Fruit fly (Drosophila melanogaster) whole organism, embryonic: ENCODE measurements around the gene CG6937.

Experiments
- Aef1 ChIP-seq: fragments of 200-800 bp; sonication (Bioruptor generic); IDR thresholded peaks from 3 replicates; pipeline ENCODE4 v1.3.6; 2022; ENCODE audit warnings: missing biosample characterization, missing genetic modification characterization
- CG11085 ChIP-seq: fragments of 200-800 bp; sonication (Bioruptor generic); IDR thresholded peaks from 2 replicates; pipeline ENCODE4 v1.3.6; 2022; ENCODE audit warnings: missing biosample characterization, missing genetic modification characterization
- CG11504 ChIP-seq: fragments of 200-800 bp; sonication (Bioruptor generic); optimal IDR thresholded peaks from 3 replicates; lab custom pipeline; 2019; ENCODE audit warnings: missing biosample characterization, mild to moderate bottlenecking, missing genetic modification characterization, moderate library complexity
- CG13424 ChIP-seq: fragments of 200-800 bp; sonication (Bioruptor generic); optimal IDR thresholded peaks from 2 replicates; lab custom pipeline; 2019; ENCODE audit warnings: missing biosample characterization, mild to moderate bottlenecking, missing genetic modification characterization, moderate library complexity
- CG14014 ChIP-seq: fragments of 200-800 bp; sonication (Bioruptor generic); IDR thresholded peaks from 2 replicates; pipeline ENCODE4 v1.3.6; 2022; ENCODE audit warnings: missing biosample characterization, missing genetic modification characterization
- CG15479 ChIP-seq: fragments of 200-800 bp; sonication (Bioruptor generic); optimal IDR thresholded peaks from 3 replicates; lab custom pipeline; 2019; ENCODE audit warnings: missing biosample characterization, mild to moderate bottlenecking, missing genetic modification characterization, moderate library complexity
- CG17361 ChIP-seq: fragments of 200-800 bp; sonication (Bioruptor generic); IDR thresholded peaks from 3 replicates; pipeline ENCODE4 v1.3.6; 2022; ENCODE audit warnings: missing biosample characterization, missing genetic modification characterization
- CG17912 ChIP-seq: fragments of 200-800 bp; sonication (Bioruptor generic); optimal IDR thresholded peaks from 2 replicates; lab custom pipeline; 2018; ENCODE audit warnings: missing biosample characterization, mild to moderate bottlenecking, missing genetic modification characterization
- CG18599 ChIP-seq: fragments of 200-800 bp; sonication (Bioruptor generic); optimal IDR thresholded peaks from 3 replicates; lab custom pipeline; 2017; ENCODE audit warnings: missing biosample characterization, missing genetic modification characterization, mild to moderate bottlenecking, moderate library complexity, missing genetic modification reagents
- CG2116 ChIP-seq: fragments of 200-800 bp; sonication (Bioruptor generic); optimal IDR thresholded peaks from 3 replicates; lab custom pipeline; 2018; ENCODE audit warnings: missing biosample characterization, mild to moderate bottlenecking, missing genetic modification characterization
- CG30020 ChIP-seq: fragments of 200-800 bp; optimal IDR thresholded peaks from 2 replicates; lab custom pipeline; 2019; ENCODE audit warnings: missing biosample characterization, mild to moderate bottlenecking, missing genetic modification characterization, moderate library complexity
- CG3726 ChIP-seq: fragments of 200-800 bp; sonication (Bioruptor generic); IDR thresholded peaks from 3 replicates; pipeline ENCODE4, ENCODE4 v1.3.6; 2022; ENCODE audit warnings: missing biosample characterization, missing genetic modification characterization
- CG43689 ChIP-seq: fragments of 200-800 bp; sonication (Bioruptor generic); IDR thresholded peaks from 2 replicates; pipeline ENCODE4 v1.3.6; 2022; ENCODE audit warnings: missing biosample characterization, missing genetic modification characterization
- CG4820 ChIP-seq: fragments of 200-800 bp; sonication (Bioruptor generic); optimal IDR thresholded peaks from 3 replicates; lab custom pipeline; 2016; ENCODE audit warnings: missing biosample characterization, missing genetic modification characterization
- CG6791 ChIP-seq: fragments of 200-800 bp; sonication (Bioruptor generic); IDR thresholded peaks from 3 replicates; pipeline ENCODE4 v1.3.6; 2022; ENCODE audit warnings: missing biosample characterization, missing genetic modification characterization; ENCODE audit not compliant: partially characterized antibody
- CG7357 ChIP-seq: fragments of 200-800 bp; sonication (Bioruptor generic); IDR thresholded peaks from 3 replicates; pipeline ENCODE4 v1.3.6; 2022; ENCODE audit warnings: missing biosample characterization, missing genetic modification characterization
- CG7928 ChIP-seq: fragments of 200-800 bp; sonication (Bioruptor generic); optimal IDR thresholded peaks from 2 replicates; lab custom pipeline; 2017; ENCODE audit warnings: missing biosample characterization, mild to moderate bottlenecking, missing genetic modification characterization
- CG9727 ChIP-seq: fragments of 200-800 bp; sonication (Bioruptor generic); optimal IDR thresholded peaks from 3 replicates; lab custom pipeline; 2017; ENCODE audit warnings: missing biosample characterization, mild to moderate bottlenecking, missing genetic modification characterization
- CG9817 ChIP-seq: fragments of 200-800 bp; sonication (Bioruptor generic); optimal IDR thresholded peaks from 2 replicates; lab custom pipeline; 2018; ENCODE audit warnings: missing biosample characterization, mild to moderate bottlenecking, missing genetic modification characterization, moderate library complexity
- Fer3 ChIP-seq: fragments of 200-800 bp; sonication (Bioruptor generic); optimal IDR thresholded peaks from 2 replicates; lab custom pipeline; 2018; ENCODE audit warnings: missing biosample characterization, mild to moderate bottlenecking, missing genetic modification characterization, moderate library complexity
- Hr51 ChIP-seq, 2 experiments: fragments of 200-800 bp; sonication (Bioruptor generic); optimal IDR thresholded peaks; 2 replicates in 1 of 2; 3 replicates in 1 of 2; lab custom pipeline; 2016 to 2018; ENCODE audit warnings: missing biosample characterization in 2 of 2, missing genetic modification characterization in 2 of 2, mild to moderate bottlenecking in 1 of 2, moderate library complexity in 1 of 2
- Kr ChIP-seq: fragments of 200-800 bp; sonication (Bioruptor generic); optimal IDR thresholded peaks from 2 replicates; lab custom pipeline; 2017; ENCODE audit warnings: missing biosample characterization, mild to moderate bottlenecking, missing genetic modification characterization
- Mrtf ChIP-seq: fragments of 200-800 bp; sonication (Bioruptor generic); IDR thresholded peaks from 3 replicates; pipeline ENCODE4 v1.3.6; 2022; ENCODE audit warnings: missing biosample characterization, missing genetic modification characterization
- NC2α ChIP-seq: fragments of 200-800 bp; sonication (Bioruptor generic); optimal IDR thresholded peaks from 2 replicates; lab custom pipeline; 2016; ENCODE audit warnings: missing biosample characterization, missing genetic modification characterization
- Oaz ChIP-seq: fragments of 200-800 bp; sonication (Bioruptor generic); IDR thresholded peaks from 2 replicates; pipeline ENCODE4 v1.3.6; 2022; ENCODE audit warnings: missing biosample characterization, missing genetic modification characterization
- Pdp1 ChIP-seq, 2 experiments: fragments of 200-800 bp; sonication (Bioruptor generic); optimal IDR thresholded peaks; 3 replicates each; lab custom pipeline; 2016; ENCODE audit warnings: missing biosample characterization in 2 of 2, missing genetic modification characterization in 2 of 2, mild to moderate bottlenecking in 1 of 2, moderate library complexity in 1 of 2
- Xrp1 ChIP-seq: fragments of 200-800 bp; sonication (Bioruptor generic); IDR thresholded peaks from 2 replicates; pipeline ENCODE4 v1.3.6; 2022; ENCODE audit warnings: missing biosample characterization, missing genetic modification characterization
- ab ChIP-seq: fragments of 200-800 bp; sonication (Bioruptor generic); optimal IDR thresholded peaks from 2 replicates; lab custom pipeline; 2016; ENCODE audit warnings: missing biosample characterization, missing genetic modification characterization
- aop ChIP-seq: fragments of 200-800 bp; sonication (Bioruptor generic); IDR thresholded peaks from 2 replicates; pipeline ENCODE4 v1.3.6; 2022; ENCODE audit warnings: missing biosample characterization, missing genetic modification characterization
- ap ChIP-seq: fragments of 200-800 bp; sonication (Bioruptor generic); IDR thresholded peaks from 2 replicates; pipeline ENCODE4 v1.3.6; 2022; ENCODE audit warnings: missing biosample characterization, missing genetic modification characterization
- dmrt11E ChIP-seq: fragments of 200-800 bp; sonication (Bioruptor generic); optimal IDR thresholded peaks from 3 replicates; lab custom pipeline; 2018; ENCODE audit warnings: missing biosample characterization, mild to moderate bottlenecking, missing genetic modification characterization, moderate library complexity
- ems ChIP-seq: fragments of 200-800 bp; sonication (Bioruptor generic); optimal IDR thresholded peaks from 3 replicates; lab custom pipeline; 2016; ENCODE audit warnings: missing biosample characterization, missing genetic modification characterization
- ewg ChIP-seq: fragments of 200-800 bp; sonication (Bioruptor generic); optimal IDR thresholded peaks from 3 replicates; lab custom pipeline; 2017; ENCODE audit warnings: mild to moderate bottlenecking, missing biosample characterization, missing genetic modification reagents, missing genetic modification characterization
- hkb ChIP-seq, 2 experiments: fragments of 200-800 bp in 1 of 2; fragments of >200 bp in 1 of 2; sonication (Bioruptor generic) in 1 of 2; IDR thresholded peaks in 1 of 2; optimal IDR thresholded peaks in 1 of 2; 2 replicates each; pipeline versions ENCODE4 v1.3.6 to Lab custom; 2017 to 2022; ENCODE audit warnings: missing biosample characterization in 1 of 2, missing genetic modification characterization in 1 of 2
- ind ChIP-seq: fragments of 200-800 bp; sonication (Bioruptor generic); optimal IDR thresholded peaks from 3 replicates; lab custom pipeline; 2016; ENCODE audit warnings: missing biosample characterization, missing genetic modification characterization
- insv ChIP-seq, 2 experiments: fragments of 200-800 bp; sonication (Bioruptor generic); optimal IDR thresholded peaks; 3 replicates each; lab custom pipeline; 2016 to 2018; ENCODE audit warnings: missing biosample characterization in 2 of 2, missing genetic modification characterization in 2 of 2
- nom ChIP-seq: fragments of 200-800 bp; sonication (Bioruptor generic); optimal IDR thresholded peaks from 2 replicates; lab custom pipeline; 2017; ENCODE audit warnings: missing biosample characterization, missing genetic modification characterization, mild to moderate bottlenecking, moderate library complexity, missing genetic modification reagents
- odd ChIP-seq: fragments of 200-800 bp; sonication (Bioruptor generic); optimal IDR thresholded peaks from 2 replicates; lab custom pipeline; 2017; ENCODE audit warnings: missing biosample characterization, mild to moderate bottlenecking, missing genetic modification characterization
- pho ChIP-seq: fragments of 200-800 bp; sonication (Bioruptor generic); optimal IDR thresholded peaks from 2 replicates; lab custom pipeline; 2016; ENCODE audit warnings: missing biosample characterization, missing genetic modification characterization
- salm ChIP-seq: fragments of 200-800 bp; sonication (Bioruptor generic); optimal IDR thresholded peaks from 2 replicates; lab custom pipeline; 2018; ENCODE audit warnings: missing biosample characterization, mild to moderate bottlenecking, missing genetic modification characterization
- stc ChIP-seq: fragments of 200-800 bp; sonication (Bioruptor generic); IDR thresholded peaks from 2 replicates; pipeline ENCODE4 v1.3.6; 2022; ENCODE audit warnings: missing biosample characterization, missing genetic modification characterization
- tap ChIP-seq: fragments of 200-800 bp; optimal IDR thresholded peaks from 3 replicates; lab custom pipeline; 2019; ENCODE audit warnings: missing biosample characterization, mild to moderate bottlenecking, missing genetic modification characterization, moderate library complexity
- tio ChIP-seq: fragments of 200-800 bp; sonication (Bioruptor generic); optimal IDR thresholded peaks from 2 replicates; lab custom pipeline; 2017; ENCODE audit warnings: missing biosample characterization, missing genetic modification characterization, inconsistent platforms
- ttk ChIP-seq: fragments of 200-800 bp; sonication (Bioruptor generic); IDR thresholded peaks from 2 replicates; pipeline ENCODE4 v2.1.2; 2022; ENCODE audit warnings: missing biosample characterization, missing genetic modification characterization
- unpg ChIP-seq: fragments of 200-800 bp; sonication (Bioruptor generic); optimal IDR thresholded peaks from 3 replicates; lab custom pipeline; 2018; ENCODE audit warnings: missing biosample characterization, mild to moderate bottlenecking, missing genetic modification characterization, moderate library complexity
- vvl ChIP-seq: fragments of 200-800 bp; sonication (Bioruptor generic); IDR thresholded peaks from 2 replicates; pipeline ENCODE4 v1.3.6; 2022; ENCODE audit warnings: missing biosample characterization, missing genetic modification characterization
- zen2 ChIP-seq: fragments of 200-800 bp; sonication (Bioruptor generic); IDR thresholded peaks from 3 replicates; pipeline ENCODE4 v1.3.6; 2022; ENCODE audit warnings: missing biosample characterization, missing genetic modification characterization; ENCODE audit not compliant: partially characterized antibody

The CG6937 gene

dm6 chr3R:22536504-22537423, 47.8 kb upstream of the CG6937 start (continued):
- TF ChIP-seq CG30020 (tag; lab: Kevin White, UChicago) (no peak), tap (tag; lab: Kevin White, UChicago) (peak; percentile 37), pho (GFP tag; lab: Kevin White, UChicago) (no peak), nom (peak; percentile 31), CG17361 (GFP tag; lab: Robert Waterston, UW) (0 out of 3 replicates have a peak, but pooled peaks have one; percentile 49), CG43689 (GFP tag; lab: Robert Waterston, UW) (0 out of 2 replicates have a peak, but pooled peaks have one; percentile 22), unpg (GFP tag; lab: Kevin White, UChicago) (peak; percentile 72), CG9817 (tag; lab: Kevin White, UChicago) (peak; percentile 19), Oaz (GFP tag; lab: Robert Waterston, UW) (peak; percentile 40; the same call in 1 of the 2 replicates), CG7357 (GFP tag; lab: Robert Waterston, UW) (no peak), ewg (GFP tag; lab: Kevin White, UChicago) (peak; percentile 24), CG6791 (GFP tag; lab: Robert Waterston, UW) (no peak), Kr (no peak), CG15479 (GFP tag; lab: Kevin White, UChicago) (no peak), stc (GFP tag; lab: Robert Waterston, UW) (peak; percentile 73), ap (GFP tag; lab: Robert Waterston, UW) (no peak), CG3726 (GFP tag; lab: Robert Waterston, UW) (0 out of 3 replicates have a peak, but pooled peaks have one; percentile 31), Aef1 (GFP tag; lab: Robert Waterston, UW) (peak; percentile 43; the same call in 2 of the 3 replicates), CG11085 (no peak), Hr51 (GFP tag; optimal IDR thresholded peaks at IDR 0.05; lab: Kevin White, UChicago) (peak in 1 of 2 experiments; percentile 77), CG14014 (GFP tag; lab: Robert Waterston, UW) (no peak), Mrtf (GFP tag; lab: Robert Waterston, UW) (no peak), hkb (optimal IDR thresholded peaks at IDR 0.05; lab: Kevin White, UChicago) (no peak), hkb (GFP tag; IDR thresholded peaks at IDR 0.05; lab: Robert Waterston, UW) (peak; percentile 77; the same call in 1 of the 2 replicates), tio (GFP tag; lab: Kevin White, UChicago) (no peak), CG9727 (GFP tag; lab: Kevin White, UChicago) (peak; percentile 24), CG11504 (tag; lab: Kevin White, UChicago) (peak; percentile 74), dmrt11E (tag; lab: Kevin White, UChicago) (no peak), odd (GFP tag; lab: Kevin White, UChicago) (peak; percentile 44), CG4820 (peak; percentile 7), salm (tag; lab: Kevin White, UChicago) (peak; percentile 12), ab (no peak), CG13424 (tag; lab: Kevin White, UChicago) (peak; percentile 48), NC2α (GFP tag; lab: Kevin White, UChicago) (no peak), ems (GFP tag; lab: Kevin White, UChicago) (no peak), ttk (GFP tag; lab: Robert Waterston, UW) (0 out of 2 replicates have a peak, but pooled peaks have one; percentile 26), CG2116 (GFP tag; lab: Kevin White, UChicago) (peak; percentile 3), CG17912 (GFP tag; lab: Kevin White, UChicago) (no peak), Xrp1 (GFP tag; lab: Robert Waterston, UW) (peak; percentile 46; the same call in 1 of the 2 replicates), aop (GFP tag; lab: Robert Waterston, UW) (no peak), Pdp1 (GFP tag; optimal IDR thresholded peaks at IDR 0.05; lab: Kevin White, UChicago) (peak in 1 of 2 experiments; percentile 1), CG18599 (GFP tag; lab: Kevin White, UChicago) (peak; percentile 37), zen2 (no peak), vvl (peak; percentile 64), Fer3 (peak; percentile 37), ind (GFP tag; lab: Kevin White, UChicago) (peak; percentile 22), CG7928 (GFP tag; lab: Kevin White, UChicago) (no peak), insv (GFP tag; optimal IDR thresholded peaks at IDR 0.05; lab: Kevin White, UChicago) (no peak)
